Fruit fly (Drosophila melanogaster): ENCODE measurements around the gene CG43935.

- TF ChIP-seq Dll (optimal IDR thresholded peaks at IDR 0.05) (no peak), CG8478 (optimal IDR thresholded peaks at IDR 0.05) (no peak), psq (optimal IDR thresholded peaks at IDR 0.05) (no peak), pan (optimal IDR thresholded peaks at IDR 0.05) (no peak), usp (GFP tag; optimal IDR thresholded peaks at IDR 0.05) (no peak)
These were observed 9.1 kb upstream of the CG43935 start for dm6 chr3R:27056152-27056551.
